Worm (Caenorhabditis elegans) whole organism, L1 larva: Measurements from ENCODE around the gene pkd-2.

ENCODE experiments used
- C16A3.4 ChIP-seq: fragments of 150-350 bp; optimal IDR thresholded peaks from 2 replicates; lab custom pipeline; 2014; ENCODE audit warnings: missing biosample characterization, missing genetic modification characterization
- F16B12.6 ChIP-seq: fragments of 150-350 bp; optimal IDR thresholded peaks from 2 replicates; lab custom pipeline; 2014; ENCODE audit warnings: missing biosample characterization, missing genetic modification characterization
- Y116A8C.19 ChIP-seq: sonication (generic microtip); optimal IDR thresholded peaks from 2 replicates; lab custom pipeline; 2016; ENCODE audit warnings: missing compliant biosample characterization, missing genetic modification characterization, borderline replicate concordance
- ama-1 ChIP-seq: fragments of 150-350 bp; optimal IDR thresholded peaks from 2 replicates; lab custom pipeline; 2014
- ceh-8 ChIP-seq: fragments of 200-800 bp; sonication (Bioruptor generic); optimal IDR thresholded peaks from 2 replicates; lab custom pipeline; 2018; ENCODE audit warnings: mild to moderate bottlenecking, missing genetic modification characterization, moderate library complexity, missing compliant biosample characterization
- ceh-82 ChIP-seq, 3 experiments: fragments of 150-350 bp in 1 of 3; sonication (generic microtip) in 2 of 3; optimal IDR thresholded peaks; 2 replicates each; lab custom pipeline; 2014 to 2017; ENCODE audit warnings: missing biosample characterization in 3 of 3, missing genetic modification characterization in 3 of 3
- ces-1 ChIP-seq: fragments of 150-350 bp; optimal IDR thresholded peaks from 2 replicates; lab custom pipeline; 2014; ENCODE audit warnings: missing biosample characterization, missing genetic modification reagents, missing genetic modification characterization
- dpl-1 ChIP-seq, 3 experiments: fragments of 150-350 bp in 2 of 3; sonication (generic microtip) in 1 of 3; optimal IDR thresholded peaks; 2 replicates each; lab custom pipeline; 2014 to 2017; ENCODE audit warnings: missing biosample characterization in 3 of 3, missing genetic modification characterization in 3 of 3, missing genetic modification reagents in 3 of 3
- efl-1 ChIP-seq, 4 experiments: fragments of 150-350 bp; optimal IDR thresholded peaks in 3 of 4; peaks in 1 of 4; 1 replicate in 1 of 4; 2 replicates in 3 of 4; lab custom pipeline; 2014; ENCODE audit warnings: missing biosample characterization in 2 of 4, missing genetic modification characterization in 2 of 4, missing genetic modification reagents in 2 of 4
- egl-13 ChIP-seq: sonication (generic microtip); optimal IDR thresholded peaks from 2 replicates; lab custom pipeline; 2016; ENCODE audit warnings: missing genotype, missing genetic modification reagents, missing genetic modification characterization, missing compliant biosample characterization
- elt-2 ChIP-seq: sonication (generic microtip); optimal IDR thresholded peaks from 2 replicates; lab custom pipeline; 2016; ENCODE audit warnings: missing genetic modification characterization, mild to moderate bottlenecking, inconsistent platforms, missing compliant biosample characterization, missing genetic modification reagents
- elt-3 ChIP-seq, 6 experiments: fragments of 150-350 bp in 1 of 6; sonication (generic microtip); optimal IDR thresholded peaks; 2 replicates each; lab custom pipeline; 2017 to 2018; ENCODE audit warnings: missing biosample characterization in 6 of 6, missing genetic modification characterization in 6 of 6, inconsistent platforms in 1 of 6
- fkh-10 ChIP-seq: sonication (generic microtip); optimal IDR thresholded peaks from 2 replicates; lab custom pipeline; 2017; ENCODE audit warnings: missing biosample characterization, missing genetic modification reagents, missing genetic modification characterization
- fkh-8 ChIP-seq: sonication (generic microtip); optimal IDR thresholded peaks from 2 replicates; lab custom pipeline; 2016; ENCODE audit warnings: mild to moderate bottlenecking, missing genetic modification characterization, missing compliant biosample characterization
- grh-1 ChIP-seq: fragments of 200-800 bp; sonication (Bioruptor generic); IDR thresholded peaks from 2 replicates; pipeline ENCODE4 v1.3.6; 2022; ENCODE audit warnings: missing genetic modification reagents, missing genetic modification characterization, missing compliant biosample characterization
- hpl-2 ChIP-seq: fragments of 150-350 bp; optimal IDR thresholded peaks from 2 replicates; lab custom pipeline; 2014; ENCODE audit warnings: missing biosample characterization, missing genetic modification reagents, missing genetic modification characterization
- isw-1 ChIP-seq: fragments of 200-800 bp; sonication (Bioruptor generic); IDR thresholded peaks from 2 replicates; pipeline ENCODE4 v1.3.6; 2022; ENCODE audit warnings: missing genetic modification characterization, missing compliant biosample characterization
- lin-15B ChIP-seq: fragments of 150-350 bp; sonication (generic microtip); optimal IDR thresholded peaks from 3 replicates; lab custom pipeline; 2014; ENCODE audit warnings: missing biosample characterization, missing genetic modification characterization
- lin-35 ChIP-seq, 2 experiments: fragments of 150-350 bp; optimal IDR thresholded peaks; 2 replicates each; lab custom pipeline; 2014; ENCODE audit warnings: missing biosample characterization in 2 of 2, missing genetic modification characterization in 2 of 2, missing genetic modification reagents in 2 of 2
- lsy-2 ChIP-seq, 2 experiments: fragments of 150-350 bp; optimal IDR thresholded peaks; 2 replicates each; lab custom pipeline; 2014; ENCODE audit warnings: missing biosample characterization in 2 of 2, missing genetic modification characterization in 2 of 2
- mab-9 ChIP-seq: fragments of 200-800 bp; sonication (Bioruptor generic); IDR thresholded peaks from 2 replicates; pipeline ENCODE4 v1.3.6; 2022; ENCODE audit warnings: missing genetic modification reagents, missing genetic modification characterization, missing compliant biosample characterization
- mdl-1 ChIP-seq, 2 experiments: fragments of 150-350 bp; optimal IDR thresholded peaks; 2 replicates each; lab custom pipeline; 2014 to 2017; ENCODE audit warnings: missing biosample characterization in 2 of 2, missing genetic modification characterization in 2 of 2, inconsistent platforms in 1 of 2
- mef-2 ChIP-seq: fragments of 150-350 bp; optimal IDR thresholded peaks from 2 replicates; lab custom pipeline; 2014; ENCODE audit warnings: missing biosample characterization, missing genetic modification characterization
- mep-1 ChIP-seq: fragments of 150-350 bp; optimal IDR thresholded peaks from 2 replicates; lab custom pipeline; 2014; ENCODE audit warnings: missing biosample characterization, missing genetic modification characterization
- nhr-11 ChIP-seq: fragments of 150-350 bp; optimal IDR thresholded peaks from 2 replicates; lab custom pipeline; 2014; ENCODE audit warnings: missing biosample characterization, missing genetic modification characterization
- nhr-20 ChIP-seq: sonication (generic microtip); optimal IDR thresholded peaks from 2 replicates; lab custom pipeline; 2016; ENCODE audit warnings: mild to moderate bottlenecking, missing genetic modification characterization, missing compliant biosample characterization
- nhr-47 ChIP-seq: sonication (generic microtip); optimal IDR thresholded peaks from 2 replicates; lab custom pipeline; 2016; ENCODE audit warnings: mild to moderate bottlenecking, missing genetic modification characterization, moderate library complexity, missing compliant biosample characterization
- nhr-76 ChIP-seq: sonication (generic microtip); optimal IDR thresholded peaks from 2 replicates; lab custom pipeline; 2017; ENCODE audit warnings: missing biosample characterization, missing genetic modification characterization
- nhr-90 ChIP-seq: sonication (generic microtip); optimal IDR thresholded peaks from 2 replicates; lab custom pipeline; 2016; ENCODE audit warnings: mild to moderate bottlenecking, missing genetic modification characterization, missing compliant biosample characterization; ENCODE audit not compliant: poor library complexity
- pag-3 ChIP-seq: sonication (generic microtip); optimal IDR thresholded peaks from 2 replicates; lab custom pipeline; 2017; ENCODE audit warnings: missing genetic modification characterization, mild to moderate bottlenecking, missing compliant biosample characterization, antibody characterized with exemption, borderline replicate concordance; ENCODE audit not compliant: insufficient read depth
- pax-3 ChIP-seq: fragments of 200-800 bp; sonication (Bioruptor generic); optimal IDR thresholded peaks from 2 replicates; lab custom pipeline; 2018; ENCODE audit warnings: mild to moderate bottlenecking, missing genetic modification characterization, moderate library complexity, missing compliant biosample characterization
- snu-23 ChIP-seq: sonication (generic microtip); optimal IDR thresholded peaks from 2 replicates; lab custom pipeline; 2016; ENCODE audit warnings: missing genetic modification characterization, missing compliant biosample characterization
- sptf-1 ChIP-seq: fragments of 150-350 bp; optimal IDR thresholded peaks from 2 replicates; lab custom pipeline; 2014; ENCODE audit warnings: missing biosample characterization, missing genetic modification characterization
- sup-37 ChIP-seq: fragments of 200-800 bp; sonication (Bioruptor generic); optimal IDR thresholded peaks from 2 replicates; lab custom pipeline; 2018; ENCODE audit warnings: mild to moderate bottlenecking, missing genetic modification characterization, missing compliant biosample characterization
- swsn-7 ChIP-seq: sonication (generic microtip); optimal IDR thresholded peaks from 2 replicates; lab custom pipeline; 2016; ENCODE audit warnings: missing genetic modification characterization, missing compliant biosample characterization
- tbx-2 ChIP-seq: sonication (generic microtip); optimal IDR thresholded peaks from 2 replicates; lab custom pipeline; 2016; ENCODE audit warnings: missing genetic modification characterization, missing compliant biosample characterization
- unc-130 ChIP-seq: fragments of 150-350 bp; optimal IDR thresholded peaks from 2 replicates; lab custom pipeline; 2017; ENCODE audit warnings: missing biosample characterization, missing genetic modification characterization, inconsistent platforms
- unc-86 ChIP-seq: sonication (generic microtip); optimal IDR thresholded peaks from 2 replicates; lab custom pipeline; 2016; ENCODE audit warnings: missing genetic modification characterization, missing compliant biosample characterization
- vab-15 ChIP-seq: sonication (generic microtip); optimal IDR thresholded peaks from 2 replicates; lab custom pipeline; 2017; ENCODE audit warnings: missing genotype, mild to moderate bottlenecking, missing genetic modification characterization, missing compliant biosample characterization
- xbp-1 ChIP-seq: sonication (generic microtip); optimal IDR thresholded peaks from 2 replicates; lab custom pipeline; 2016; ENCODE audit warnings: missing genetic modification characterization, missing compliant biosample characterization
- zag-1 ChIP-seq: fragments of 150-350 bp; optimal IDR thresholded peaks from 2 replicates; lab custom pipeline; 2014; ENCODE audit warnings: missing biosample characterization, missing genetic modification characterization
- ztf-11 ChIP-seq, 2 experiments: sonication (generic microtip); optimal IDR thresholded peaks; 2 replicates each; lab custom pipeline; 2016 to 2017; ENCODE audit warnings: missing genetic modification characterization in 2 of 2, missing biosample characterization in 1 of 2, missing compliant biosample characterization in 1 of 2

Gene pkd-2

DNA sequence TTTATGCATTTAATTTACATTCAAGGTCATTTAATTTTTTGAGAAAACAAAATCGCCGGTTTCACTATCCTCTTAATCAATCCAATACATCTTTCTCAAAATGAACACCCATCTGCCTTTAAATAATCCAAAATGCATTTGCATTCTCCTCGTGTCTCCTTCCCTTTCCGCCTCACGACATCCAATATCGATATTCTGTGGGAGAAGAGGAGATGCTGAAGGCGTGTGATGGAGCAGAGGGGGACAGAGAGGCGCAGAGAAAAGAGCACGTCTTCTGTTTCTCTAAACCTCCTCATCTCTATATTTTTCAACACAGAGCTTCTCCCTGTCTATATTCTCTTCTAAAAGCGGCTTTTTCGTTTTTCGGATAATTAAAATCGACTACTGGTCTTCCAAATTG lies 24.8 kb upstream of the pkd-2 start, which contains the start of gene Y73F8A.5:
TSS of gene Y73F8A.5 (plus strand) at position 321 of the 400 bp plus-strand sequence.
- TF ChIP-seq unc-86 (tag; lab: Kevin White, UChicago) (peak; percentile 56), mep-1 (tag; lab: Kevin White, UChicago) (peak; percentile 54), fkh-8 (tag; lab: Kevin White, UChicago) (peak; percentile 49), mef-2 (tag; lab: Kevin White, UChicago) (no peak), lsy-2 (tag; optimal IDR thresholded peaks at IDR 0.05; lab: Kevin White, UChicago) (peak in 1 of 2 experiments; percentile 16), nhr-20 (tag; lab: Kevin White, UChicago) (no peak), fkh-10 (GFP tag; lab: Kevin White, UChicago) (peak; percentile 15), swsn-7 (tag; lab: Kevin White, UChicago) (peak; percentile 25), C16A3.4 (tag; lab: Kevin White, UChicago) (no peak), dpl-1 (GFP tag; optimal IDR thresholded peaks at IDR 0.05; lab: Kevin White, UChicago) (peak in 1 of 3 experiments; percentile 10), ztf-11 (tag; optimal IDR thresholded peaks at IDR 0.05; lab: Kevin White, UChicago) (peak in 1 of 2 experiments; percentile 20), xbp-1 (tag; lab: Kevin White, UChicago) (peak; percentile 14), nhr-47 (tag; lab: Kevin White, UChicago) (peak; percentile 39), elt-2 (tag; lab: Kevin White, UChicago) (no peak), isw-1 (peak; percentile 9; the same call in 1 of the 2 replicates), efl-1 (optimal IDR thresholded peaks at IDR 0.05; lab: Kevin White, UChicago) (peak; percentile 31 to 53), efl-1 (GFP tag; optimal IDR thresholded peaks at IDR 0.05 in 1 of 2; lab: Kevin White, UChicago) (peak in 1 of 2 experiments; percentile 8), ceh-82 (tag; optimal IDR thresholded peaks at IDR 0.05; lab: Kevin White, UChicago) (peak; percentile 27 to 58 (median 39))

DNA sequence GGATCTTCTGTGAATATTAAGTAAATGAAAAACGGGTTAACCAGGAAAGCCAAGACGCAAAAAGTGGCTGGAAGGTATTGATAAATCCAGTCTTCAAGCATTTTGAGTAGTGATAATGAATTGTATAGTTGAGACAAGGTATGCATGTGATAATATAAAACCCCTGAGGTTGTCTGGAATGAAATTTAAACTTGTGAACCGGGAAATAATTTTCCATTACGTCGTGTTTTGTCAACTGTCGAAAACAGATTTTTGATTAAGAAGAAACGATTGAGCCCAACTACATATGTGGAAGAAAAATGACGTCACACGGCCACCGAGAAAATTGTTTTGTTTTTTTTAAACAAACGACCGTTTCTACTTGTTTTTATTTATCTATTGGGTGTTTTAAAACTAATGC lies 17.4 kb upstream of the pkd-2 start, which contains the start of gene srj-42:
TSS of gene srj-42 (minus strand) at position 101 of the 400 bp plus-strand sequence.
- TF ChIP-seq pag-3 (tag; lab: Kevin White, UChicago) = no peak
- TF ChIP-seq unc-130 (tag; lab: Kevin White, UChicago) = no peak
- no peak for TF ChIP-seq elt-3 (tag; optimal IDR thresholded peaks at IDR 0.05; lab: Kevin White, UChicago)
- no peak for TF ChIP-seq lin-15B (tag; lab: Kevin White, UChicago)
- TF ChIP-seq F16B12.6 (tag; lab: Kevin White, UChicago) = no peak
- no peak for TF ChIP-seq lin-35 (GFP tag; optimal IDR thresholded peaks at IDR 0.05; lab: Kevin White, UChicago)
- no peak for TF ChIP-seq ama-1 (lab: Kevin White, UChicago)
- no peak for TF ChIP-seq ceh-8 (GFP tag; lab: Kevin White, UChicago)
- TF ChIP-seq dpl-1 (GFP tag; optimal IDR thresholded peaks at IDR 0.05; lab: Kevin White, UChicago) = no peak
- TF ChIP-seq mdl-1 (tag; optimal IDR thresholded peaks at IDR 0.05; lab: Kevin White, UChicago) = no peak
- no peak for TF ChIP-seq pax-3 (tag; lab: Kevin White, UChicago)
- TF ChIP-seq elt-2 (tag; lab: Kevin White, UChicago) = no peak
- TF ChIP-seq nhr-11 (tag; lab: Kevin White, UChicago) = no peak
- TF ChIP-seq ces-1 (GFP tag; lab: Kevin White, UChicago) = no peak
- TF ChIP-seq mab-9 (GFP tag; lab: Robert Waterston, UW) = no peak
- no peak for TF ChIP-seq Y116A8C.19 (tag; lab: Kevin White, UChicago)
- no peak for TF ChIP-seq xbp-1 (tag; lab: Kevin White, UChicago)
- no peak for TF ChIP-seq nhr-20 (tag; lab: Kevin White, UChicago)
- TF ChIP-seq sup-37 = no peak
- no peak for TF ChIP-seq zag-1 (tag; lab: Kevin White, UChicago)

DNA sequence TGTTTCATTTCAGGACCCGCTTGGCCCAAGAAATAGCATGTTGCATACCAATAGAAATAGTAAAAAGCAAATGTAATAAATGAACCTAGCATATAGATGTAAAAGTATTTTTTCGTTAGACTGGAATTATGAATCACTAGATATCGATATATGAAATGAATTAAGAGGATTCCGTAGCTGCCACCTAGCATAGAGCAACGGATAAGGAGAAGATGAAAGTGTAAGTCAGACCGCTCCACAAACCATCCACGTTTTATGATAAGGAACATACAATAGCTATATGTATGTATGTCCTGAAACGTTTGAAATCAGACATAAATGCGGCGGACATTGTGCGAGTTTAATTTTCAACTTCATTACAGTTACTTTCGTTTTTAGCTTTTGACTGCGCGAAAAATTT lies 16.3 kb upstream of the pkd-2 start:
- TF ChIP-seq ama-1 (lab: Kevin White, UChicago) (no peak), swsn-7 (tag; lab: Kevin White, UChicago) (no peak), ces-1 (GFP tag; lab: Kevin White, UChicago) (no peak), pag-3 (tag; lab: Kevin White, UChicago) (no peak), fkh-8 (tag; lab: Kevin White, UChicago) (no peak), snu-23 (GFP tag; lab: Kevin White, UChicago) (no peak), egl-13 (tag; lab: Kevin White, UChicago) (no peak), mdl-1 (tag; optimal IDR thresholded peaks at IDR 0.05; lab: Kevin White, UChicago) (no peak), isw-1 (no peak), nhr-76 (tag; lab: Kevin White, UChicago) (no peak), tbx-2 (tag; lab: Kevin White, UChicago) (no peak), nhr-90 (tag; lab: Kevin White, UChicago) (no peak), hpl-2 (no peak), lin-15B (tag; lab: Kevin White, UChicago) (no peak), dpl-1 (GFP tag; optimal IDR thresholded peaks at IDR 0.05; lab: Kevin White, UChicago) (no peak), sptf-1 (tag; lab: Kevin White, UChicago) (no peak), grh-1 (GFP tag; lab: Robert Waterston, UW) (no peak), C16A3.4 (tag; lab: Kevin White, UChicago) (no peak), vab-15 (no peak)
